Worm (Caenorhabditis elegans) whole organism, L4 larva: Measurements from ENCODE around the gene R04B5.11.

Source experiments
- F10B5.3 ChIP-seq: sonication (generic microtip); optimal IDR thresholded peaks from 2 replicates; lab custom pipeline; 2016; ENCODE audit warnings: mild to moderate bottlenecking, missing genetic modification characterization, missing compliant biosample characterization
- F37D6.2 ChIP-seq: sonication (generic microtip); optimal IDR thresholded peaks from 2 replicates; lab custom pipeline; 2016; ENCODE audit warnings: mild to moderate bottlenecking, missing genetic modification characterization, missing compliant biosample characterization
- T20F7.1 ChIP-seq: fragments of 200-800 bp; sonication (Bioruptor generic); optimal IDR thresholded peaks from 2 replicates; lab custom pipeline; 2018; ENCODE audit warnings: mild to moderate bottlenecking, missing genetic modification characterization, missing compliant biosample characterization
- T26A8.4 ChIP-seq: fragments of 200-800 bp; sonication (Bioruptor generic); IDR thresholded peaks from 2 replicates; pipeline ENCODE4 v1.3.6; 2022; ENCODE audit warnings: missing genetic modification characterization, missing compliant biosample characterization
- Y48G9A.11 ChIP-seq: fragments of 200-800 bp; sonication (Bioruptor generic); IDR thresholded peaks from 2 replicates; pipeline ENCODE4 v1.3.6; 2022; ENCODE audit warnings: missing genetic modification reagents, missing genetic modification characterization, missing compliant biosample characterization
- Y75B8A.6 ChIP-seq: fragments of 200-800 bp; sonication (Bioruptor generic); IDR thresholded peaks from 2 replicates; pipeline ENCODE4 v1.3.6; 2022; ENCODE audit warnings: missing genetic modification reagents, missing genetic modification characterization, missing compliant biosample characterization
- ZK337.2 ChIP-seq: fragments of 200-800 bp; sonication (Bioruptor generic); IDR thresholded peaks from 2 replicates; pipeline ENCODE4 v1.3.6; 2022; ENCODE audit warnings: missing genetic modification reagents, missing genetic modification characterization, missing compliant biosample characterization
- ZK546.5 ChIP-seq, 2 experiments: sonication (generic microtip); optimal IDR thresholded peaks; 2 replicates each; lab custom pipeline; 2017; ENCODE audit warnings: missing biosample characterization in 2 of 2, missing genetic modification characterization in 2 of 2
- aha-1 ChIP-seq: fragments of 150-350 bp; peaks from one replicate; lab custom pipeline; 2014; ENCODE audit warnings: missing biosample characterization, missing genetic modification characterization
- ama-1 ChIP-seq: fragments of 150-350 bp; optimal IDR thresholded peaks from 2 replicates; lab custom pipeline; 2014; ENCODE audit warnings: inconsistent platforms, mixed read lengths
- attf-4 ChIP-seq: sonication (generic microtip); optimal IDR thresholded peaks from 3 replicates; lab custom pipeline; 2017; ENCODE audit warnings: missing biosample characterization, missing genetic modification characterization
- ceh-62 ChIP-seq: sonication (generic microtip); optimal IDR thresholded peaks from 2 replicates; lab custom pipeline; 2017; ENCODE audit warnings: missing biosample characterization, missing genetic modification characterization
- ces-1 ChIP-seq: fragments of 150-350 bp; sonication (generic microtip); optimal IDR thresholded peaks from 4 replicates; lab custom pipeline; 2014; ENCODE audit warnings: missing biosample characterization, missing genetic modification reagents, missing genetic modification characterization
- cey-2 ChIP-seq: sonication (generic microtip); optimal IDR thresholded peaks from 3 replicates; lab custom pipeline; 2017; ENCODE audit warnings: missing genetic modification characterization, mild to moderate bottlenecking, missing compliant biosample characterization, antibody characterized with exemption, borderline replicate concordance; ENCODE audit not compliant: insufficient read depth
- daf-16 ChIP-seq, 3 experiments: sonication (generic microtip); optimal IDR thresholded peaks; 2 replicates each; lab custom pipeline; 2016 to 2017; ENCODE audit warnings: missing genetic modification characterization in 3 of 3, missing genetic modification reagents in 3 of 3, mild to moderate bottlenecking in 2 of 3, missing compliant biosample characterization in 2 of 3, missing biosample characterization in 1 of 3, moderate library complexity in 1 of 3
- dmd-6 ChIP-seq: fragments of 200-800 bp; sonication (Bioruptor generic); IDR thresholded peaks from 2 replicates; pipeline ENCODE4 v1.3.6; 2022; ENCODE audit warnings: missing genetic modification reagents, missing genetic modification characterization, missing compliant biosample characterization
- dve-1 ChIP-seq: sonication (generic microtip); optimal IDR thresholded peaks from 2 replicates; lab custom pipeline; 2017; ENCODE audit warnings: antibody characterized with exemption, mild to moderate bottlenecking, missing genetic modification characterization, missing compliant biosample characterization; ENCODE audit not compliant: insufficient read depth
- egl-27 ChIP-seq: sonication (generic microtip); optimal IDR thresholded peaks from 3 replicates; lab custom pipeline; 2017; ENCODE audit warnings: missing biosample characterization, missing genetic modification reagents, missing genetic modification characterization
- fkh-10 ChIP-seq: fragments of 150-350 bp; optimal IDR thresholded peaks from 2 replicates; lab custom pipeline; 2014; ENCODE audit warnings: missing biosample characterization, missing genetic modification reagents, missing genetic modification characterization
- gei-8 ChIP-seq: fragments of 200-800 bp; sonication (Bioruptor generic); optimal IDR thresholded peaks from 2 replicates; lab custom pipeline; 2018; ENCODE audit warnings: mild to moderate bottlenecking, missing genetic modification characterization, missing compliant biosample characterization
- hlh-30 ChIP-seq: sonication (generic microtip); optimal IDR thresholded peaks from 2 replicates; lab custom pipeline; 2017; ENCODE audit warnings: antibody characterized with exemption, mild to moderate bottlenecking, missing genetic modification characterization, missing compliant biosample characterization; ENCODE audit not compliant: insufficient read depth
- hmg-1.1 ChIP-seq: fragments of 200-800 bp; sonication (Bioruptor generic); IDR thresholded peaks from 2 replicates; pipeline ENCODE4 v1.3.6; 2022; ENCODE audit warnings: missing genetic modification reagents, missing genetic modification characterization, missing compliant biosample characterization
- jun-1 ChIP-seq: fragments of 150-350 bp; optimal IDR thresholded peaks from 2 replicates; lab custom pipeline; 2014; ENCODE audit warnings: missing biosample characterization, missing genetic modification reagents, missing genetic modification characterization
- lim-7 ChIP-seq: fragments of 200-800 bp; sonication (Bioruptor generic); IDR thresholded peaks from 2 replicates; pipeline ENCODE4 v1.3.6; 2022; ENCODE audit warnings: missing genetic modification characterization, missing compliant biosample characterization
- lin-29 ChIP-seq: fragments of 200-800 bp; sonication (Bioruptor generic); IDR thresholded peaks from 2 replicates; pipeline ENCODE4 v1.3.6; 2022; ENCODE audit warnings: missing genetic modification reagents, missing genetic modification characterization, missing compliant biosample characterization
- lir-3 ChIP-seq: sonication (generic microtip); optimal IDR thresholded peaks from 2 replicates; lab custom pipeline; 2016; ENCODE audit warnings: mild to moderate bottlenecking, missing genetic modification characterization, missing compliant biosample characterization
- lsy-2 ChIP-seq, 2 experiments: fragments of 150-350 bp in 1 of 2; sonication (generic microtip) in 1 of 2; optimal IDR thresholded peaks; 2 replicates each; lab custom pipeline; 2014 to 2017; ENCODE audit warnings: missing biosample characterization in 2 of 2, missing genetic modification characterization in 2 of 2
- mdl-1 ChIP-seq, 2 experiments: fragments of 150-350 bp in 1 of 2; sonication (generic microtip) in 1 of 2; optimal IDR thresholded peaks; 2 replicates each; lab custom pipeline; 2014 to 2017; ENCODE audit warnings: missing biosample characterization in 2 of 2, missing genetic modification characterization in 2 of 2
- mdt-29 ChIP-seq: fragments of 200-800 bp; sonication (Bioruptor generic); IDR thresholded peaks from 2 replicates; pipeline ENCODE4 v1.3.6; 2022; ENCODE audit warnings: missing genetic modification reagents, missing genetic modification characterization, missing compliant biosample characterization
- mep-1 ChIP-seq: fragments of 150-350 bp; sonication (generic microtip); optimal IDR thresholded peaks from 3 replicates; lab custom pipeline; 2014; ENCODE audit warnings: missing biosample characterization, missing genetic modification characterization
- mxl-2 ChIP-seq: fragments of 200-800 bp; sonication (Bioruptor generic); conservative IDR thresholded peaks from 2 replicates; pipeline ENCODE4 v1.3.6; 2022; ENCODE audit warnings: missing genetic modification reagents, missing genetic modification characterization, missing compliant biosample characterization
- nhr-102 ChIP-seq: sonication (generic microtip); optimal IDR thresholded peaks from 2 replicates; lab custom pipeline; 2016; ENCODE audit warnings: mild to moderate bottlenecking, missing genetic modification characterization, moderate library complexity, missing compliant biosample characterization
- nhr-11 ChIP-seq: fragments of 150-350 bp; optimal IDR thresholded peaks from 2 replicates; lab custom pipeline; 2014; ENCODE audit warnings: missing biosample characterization, missing genetic modification characterization
- nhr-25 ChIP-seq: sonication (generic microtip); optimal IDR thresholded peaks from 2 replicates; lab custom pipeline; 2017; ENCODE audit warnings: missing genetic modification characterization, mild to moderate bottlenecking, missing compliant biosample characterization, antibody characterized with exemption, moderate library complexity, borderline replicate concordance; ENCODE audit not compliant: insufficient read depth
- nhr-42 ChIP-seq: fragments of 200-800 bp; sonication (Bioruptor generic); IDR thresholded peaks from 2 replicates; pipeline ENCODE4 v1.3.6; 2022; ENCODE audit warnings: missing genetic modification characterization, missing compliant biosample characterization
- pha-4 ChIP-seq, 2 experiments: fragments of 150-350 bp in 1 of 2; fragments of 200-800 bp in 1 of 2; sonication (Bioruptor generic) in 1 of 2; IDR thresholded peaks in 1 of 2; optimal IDR thresholded peaks in 1 of 2; 2 replicates each; pipeline versions ENCODE4 v1.3.6 to Lab custom; 2014 to 2022; ENCODE audit warnings: missing genetic modification characterization in 2 of 2, missing genetic modification reagents in 2 of 2, missing biosample characterization in 1 of 2, missing compliant biosample characterization in 1 of 2
- pqm-1 ChIP-seq: sonication (generic microtip); optimal IDR thresholded peaks from 2 replicates; lab custom pipeline; 2017; ENCODE audit warnings: missing biosample characterization, missing genetic modification characterization
- saeg-2 ChIP-seq: fragments of 200-800 bp; sonication (Bioruptor generic); IDR thresholded peaks from 2 replicates; pipeline ENCODE4 v1.3.6; 2022; ENCODE audit warnings: missing genetic modification reagents, missing genetic modification characterization, missing compliant biosample characterization
- sdz-12 ChIP-seq: fragments of 200-800 bp; sonication (Bioruptor generic); optimal IDR thresholded peaks from 2 replicates; lab custom pipeline; 2018; ENCODE audit warnings: mild to moderate bottlenecking, missing genetic modification characterization, missing compliant biosample characterization
- skn-1 ChIP-seq: fragments of 150-350 bp; optimal IDR thresholded peaks from 2 replicates; lab custom pipeline; 2014; ENCODE audit warnings: missing biosample characterization, missing genetic modification characterization
- snpc-1.2 ChIP-seq: fragments of 200-800 bp; sonication (Bioruptor generic); IDR thresholded peaks from 2 replicates; pipeline ENCODE4 v1.3.6; 2022; ENCODE audit warnings: missing genetic modification reagents, missing genetic modification characterization, missing compliant biosample characterization
- snpc-4 ChIP-seq: fragments of 150-350 bp; optimal IDR thresholded peaks from 2 replicates; lab custom pipeline; 2014; ENCODE audit warnings: missing biosample characterization, missing genetic modification characterization
- spr-3 ChIP-seq: fragments of 200-800 bp; sonication (Bioruptor generic); optimal IDR thresholded peaks from 2 replicates; lab custom pipeline; 2018; ENCODE audit warnings: mild to moderate bottlenecking, missing genetic modification characterization, missing compliant biosample characterization
- tra-1 ChIP-seq: fragments of 200-800 bp; sonication (Bioruptor generic); IDR thresholded peaks from 2 replicates; pipeline ENCODE4 v1.3.6; 2022; ENCODE audit warnings: missing genetic modification reagents, missing genetic modification characterization, missing compliant biosample characterization
- zfp-2 ChIP-seq: sonication (generic microtip); optimal IDR thresholded peaks from 2 replicates; lab custom pipeline; 2016; ENCODE audit warnings: mild to moderate bottlenecking, missing genetic modification characterization, missing compliant biosample characterization
- zip-2 ChIP-seq: fragments of 150-350 bp; optimal IDR thresholded peaks from 2 replicates; lab custom pipeline; 2014; ENCODE audit warnings: missing biosample characterization, missing genetic modification characterization
- ztf-7 ChIP-seq: fragments of 150-350 bp; optimal IDR thresholded peaks from 2 replicates; lab custom pipeline; 2014; ENCODE audit warnings: missing biosample characterization, missing genetic modification characterization

The R04B5.11 gene

ce11 chrV:10104785-10105310, 13.8 kb upstream of the R04B5.11 start, which contains the start of gene ugt-17 (continued):
- TF ChIP-seq nhr-102 (tag; lab: Kevin White, UChicago) (peak; percentile 7), ZK546.5 (tag; optimal IDR thresholded peaks at IDR 0.05; lab: Kevin White, UChicago) (no peak), hmg-1.1 (GFP tag; lab: Robert Waterston, UW) (no peak), skn-1 (tag; lab: Kevin White, UChicago) (no peak), mep-1 (tag; lab: Kevin White, UChicago) (no peak), F37D6.2 (tag; lab: Kevin White, UChicago) (no peak), sdz-12 (GFP tag; lab: Kevin White, UChicago) (no peak)
- TF ChIP-seq, all 104 proteins: peak for 9

- TF ChIP-seq pqm-1 (tag; lab: Kevin White, UChicago) (peak; percentile 34), zip-2 (tag; lab: Kevin White, UChicago) (no peak), egl-27 (tag; lab: Kevin White, UChicago) (no peak), mep-1 (tag; lab: Kevin White, UChicago) (peak; percentile 38), daf-16 (GFP tag; optimal IDR thresholded peaks at IDR 0.05; lab: Kevin White, UChicago) (no peak), daf-16 (tag; optimal IDR thresholded peaks at IDR 0.05; lab: Kevin White, UChicago) (peak; percentile 48), F10B5.3 (no peak), nhr-11 (no peak), ama-1 (lab: Kevin White, UChicago) (no peak), zfp-2 (no peak), ZK337.2 (no peak), aha-1 (tag; lab: Kevin White, UChicago) (peak; percentile 87), tra-1 (no peak), ztf-7 (tag; lab: Kevin White, UChicago) (peak; percentile 80), snpc-1.2 (no peak), attf-4 (tag; lab: Kevin White, UChicago) (no peak), lin-29 (no peak), ceh-62 (tag; lab: Kevin White, UChicago) (no peak), ZK546.5 (tag; optimal IDR thresholded peaks at IDR 0.05; lab: Kevin White, UChicago) (no peak), nhr-42 (no peak), hlh-30 (tag; lab: Kevin White, UChicago) (no peak), spr-3 (GFP tag; lab: Kevin White, UChicago) (no peak), gei-8 (GFP tag; lab: Kevin White, UChicago) (no peak), mxl-2 (GFP tag; lab: Robert Waterston, UW) (no peak), lsy-2 (tag; optimal IDR thresholded peaks at IDR 0.05; lab: Kevin White, UChicago) (no peak), mdl-1 (tag; optimal IDR thresholded peaks at IDR 0.05; lab: Kevin White, UChicago) (no peak), ces-1 (no peak), T20F7.1 (GFP tag; lab: Kevin White, UChicago) (no peak), nhr-25 (tag; lab: Kevin White, UChicago) (no peak), lim-7 (no peak), fkh-10 (GFP tag; lab: Kevin White, UChicago) (no peak), dmd-6 (GFP tag; lab: Robert Waterston, UW) (0 out of 2 replicates have a peak, but pooled peaks have one; percentile 23), pha-4 (GFP tag; IDR thresholded peaks at IDR 0.05; lab: Robert Waterston, UW) (no peak), pha-4 (tag; optimal IDR thresholded peaks at IDR 0.05; lab: Kevin White, UChicago) (no peak), Y48G9A.11 (GFP tag; lab: Robert Waterston, UW) (no peak), lir-3 (tag; lab: Kevin White, UChicago) (no peak), mdt-29 (GFP tag; lab: Robert Waterston, UW) (no peak), dve-1 (tag; lab: Kevin White, UChicago) (peak; percentile 29), cey-2 (tag; lab: Kevin White, UChicago) (no peak), T26A8.4 (GFP tag; lab: Robert Waterston, UW) (no peak), F37D6.2 (tag; lab: Kevin White, UChicago) (no peak), sdz-12 (GFP tag; lab: Kevin White, UChicago) (no peak), snpc-4 (tag; lab: Kevin White, UChicago) (no peak), saeg-2 (GFP tag; lab: Robert Waterston, UW) (no peak), jun-1 (tag; lab: Kevin White, UChicago) (no peak), Y75B8A.6 (GFP tag; lab: Robert Waterston, UW) (no peak)
Observed at ce11 chrV:10103811-10104210, 12.8 kb upstream of the R04B5.11 start.
